Fruit fly (Drosophila melanogaster): Measurements from ENCODE around the gene CG3448.

- TF ChIP-seq Eip78C (GFP tag) (peak; percentile 99), dsx (GFP tag; optimal IDR thresholded peaks at IDR 0.05; ENCODE audit: poor library complexity, severe bottlenecking) (peak; percentile 100), Hr39 (GFP tag; optimal IDR thresholded peaks at IDR 0.05) (peak; percentile 96), Eip75B (GFP tag; optimal IDR thresholded peaks at IDR 0.05) (peak; percentile 99), fkh (GFP tag; optimal IDR thresholded peaks at IDR 0.05) (no peak), vri (GFP tag; optimal IDR thresholded peaks at IDR 0.05) (peak; percentile 89), CG7368 (GFP tag; optimal IDR thresholded peaks at IDR 0.05) (peak; percentile 96), CG11902 (GFP tag; optimal IDR thresholded peaks at IDR 0.05) (peak; percentile 95), CG4318 (GFP tag; optimal IDR thresholded peaks at IDR 0.05) (peak; percentile 88), CG8119 (GFP tag; IDR thresholded peaks at IDR 0.05) (peak; percentile 98), svp (GFP tag) (peak; percentile 99), Hr4 (GFP tag; optimal IDR thresholded peaks at IDR 0.05) (peak; percentile 95), CG8319 (GFP tag; optimal IDR thresholded peaks at IDR 0.05) (peak; percentile 97)
Measured at dm6 chr3L:9420054-9420818, 31.1 kb downstream of the CG3448 start.

Data from whole organism, prepupa.